Worm (Caenorhabditis elegans) whole organism, late embryonic: ENCODE measurements around the gene K07C5.3.

Source experiments
- hlh-6 ChIP-seq: sonication (generic microtip); optimal IDR thresholded peaks from 2 replicates; lab custom pipeline; 2016; ENCODE audit warnings: missing genotype, missing genetic modification characterization, missing compliant biosample characterization
- pros-1 ChIP-seq: fragments of 150-350 bp; optimal IDR thresholded peaks from 2 replicates; lab custom pipeline; 2014; ENCODE audit warnings: missing biosample characterization, missing genetic modification reagents, missing genetic modification characterization
- rnt-1 ChIP-seq: sonication (generic microtip); optimal IDR thresholded peaks from 2 replicates; lab custom pipeline; 2016; ENCODE audit warnings: missing genetic modification characterization, missing compliant biosample characterization

DNA sequence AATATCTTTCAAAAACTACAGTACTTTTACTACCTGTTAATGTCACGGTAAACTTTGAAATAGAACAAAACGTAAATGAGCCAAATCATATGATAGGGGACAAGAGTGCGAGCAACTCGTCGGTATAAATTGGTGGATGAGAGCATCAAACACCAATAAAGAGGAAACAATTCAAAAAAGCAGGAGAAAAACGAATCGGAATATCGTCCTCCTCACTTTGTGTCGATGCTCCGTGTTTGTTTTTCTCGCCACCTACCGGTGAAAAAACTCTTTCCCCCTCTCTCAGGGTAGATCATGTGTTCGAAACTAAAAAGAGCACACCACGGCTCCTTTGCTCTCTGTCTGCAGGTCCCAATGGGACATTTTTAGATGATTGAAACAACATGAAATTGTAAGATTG is 14.8 kb upstream of the K07C5.3 start:
- TF ChIP-seq hlh-6 (tag; lab: Kevin White, UChicago), result no peak
- no peak for TF ChIP-seq pros-1 (tag; lab: Kevin White, UChicago)
- TF ChIP-seq rnt-1, result no peak
